Worm (Caenorhabditis elegans) whole organism, early embryonic: Measurements from ENCODE around the gene Y119D3B.21.

Source experiments
- B0310.2 ChIP-seq: sonication (generic microtip); optimal IDR thresholded peaks from 2 replicates; lab custom pipeline; 2016; ENCODE audit warnings: mild to moderate bottlenecking, missing genetic modification characterization, missing compliant biosample characterization
- F13C5.2 ChIP-seq: sonication (generic microtip); optimal IDR thresholded peaks from 2 replicates; lab custom pipeline; 2017; ENCODE audit warnings: mild to moderate bottlenecking, missing genetic modification characterization, inconsistent platforms, missing compliant biosample characterization
- aly-1 ChIP-seq: sonication (generic microtip); optimal IDR thresholded peaks from 2 replicates; lab custom pipeline; 2016; ENCODE audit warnings: missing genetic modification characterization, missing compliant biosample characterization
- ama-1 ChIP-seq: fragments of 150-350 bp; optimal IDR thresholded peaks from 2 replicates; lab custom pipeline; 2014
- ceh-36 ChIP-seq: sonication (generic microtip); optimal IDR thresholded peaks from 2 replicates; lab custom pipeline; 2016; ENCODE audit warnings: missing genetic modification characterization, inconsistent platforms, missing compliant biosample characterization
- ets-7 ChIP-seq: sonication (generic microtip); optimal IDR thresholded peaks from 2 replicates; lab custom pipeline; 2016; ENCODE audit warnings: missing genotype, missing genetic modification characterization, missing compliant biosample characterization
- flt-1 ChIP-seq: fragments of 200-800 bp; sonication (Bioruptor generic); IDR thresholded peaks from 2 replicates; pipeline ENCODE4 v1.3.6; 2022; ENCODE audit warnings: missing genetic modification characterization, missing compliant biosample characterization
- hmbx-1 ChIP-seq: sonication (generic microtip); optimal IDR thresholded peaks from 2 replicates; lab custom pipeline; 2016; ENCODE audit warnings: mild to moderate bottlenecking, missing genetic modification characterization, missing compliant biosample characterization
- hmg-4 ChIP-seq: fragments of 200-800 bp; sonication (Bioruptor generic); optimal IDR thresholded peaks from 2 replicates; lab custom pipeline; 2018; ENCODE audit warnings: mild to moderate bottlenecking, missing genetic modification characterization, missing compliant biosample characterization
- hnd-1 ChIP-seq: sonication (generic microtip); optimal IDR thresholded peaks from 2 replicates; lab custom pipeline; 2016; ENCODE audit warnings: missing genetic modification characterization, missing compliant biosample characterization
- scrt-1 ChIP-seq: fragments of 200-800 bp; sonication (Bioruptor generic); IDR thresholded peaks from 2 replicates; pipeline ENCODE4 v1.3.6; 2022; ENCODE audit warnings: missing genetic modification characterization, missing compliant biosample characterization
- sea-1 ChIP-seq: fragments of 200-800 bp; sonication (Bioruptor generic); conservative IDR thresholded peaks from 2 replicates; pipeline ENCODE4 v1.3.6; 2022; ENCODE audit warnings: missing genetic modification characterization, missing compliant biosample characterization
- tbx-11 ChIP-seq: fragments of 200-800 bp; sonication (Bioruptor generic); IDR thresholded peaks from 2 replicates; pipeline ENCODE4 v1.3.6; 2022; ENCODE audit warnings: missing genetic modification characterization, missing compliant biosample characterization

DNA sequence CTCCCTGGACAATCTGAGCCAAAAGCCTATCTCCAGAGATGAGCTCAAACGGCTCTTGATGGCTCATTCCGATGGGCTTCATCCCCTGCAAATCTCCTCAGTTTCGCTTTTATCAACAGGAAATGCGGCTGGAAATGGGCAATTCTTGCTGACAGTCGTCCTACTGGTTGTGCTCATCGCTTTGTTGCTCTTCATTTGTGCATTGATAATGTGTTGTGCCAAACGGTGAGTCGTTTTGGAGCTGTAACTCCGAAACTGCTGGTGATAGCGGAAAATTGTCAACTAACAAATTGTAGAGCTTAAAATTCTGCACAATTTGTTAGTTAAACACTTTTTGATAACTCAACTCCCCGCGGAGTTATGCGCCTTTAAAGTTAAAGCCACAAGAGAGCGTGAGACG is 35.8 kb upstream of the Y119D3B.21 start:
- TF ChIP-seq scrt-1 (no peak), ama-1 (lab: Kevin White, UChicago) (no peak), B0310.2 (tag; lab: Kevin White, UChicago) (no peak), F13C5.2 (tag; lab: Kevin White, UChicago) (no peak), hnd-1 (tag; lab: Kevin White, UChicago) (no peak), sea-1 (GFP tag; lab: Robert Waterston, UW) (no peak), tbx-11 (GFP tag; lab: Robert Waterston, UW) (no peak), ceh-36 (no peak), hmbx-1 (no peak), flt-1 (GFP tag; lab: Robert Waterston, UW) (no peak), aly-1 (tag; lab: Kevin White, UChicago) (no peak), hmg-4 (no peak), ets-7 (tag; lab: Kevin White, UChicago) (no peak)
